Worm (Caenorhabditis elegans): Measurements from ENCODE around the gene Y97E10AR.2.

DNA sequence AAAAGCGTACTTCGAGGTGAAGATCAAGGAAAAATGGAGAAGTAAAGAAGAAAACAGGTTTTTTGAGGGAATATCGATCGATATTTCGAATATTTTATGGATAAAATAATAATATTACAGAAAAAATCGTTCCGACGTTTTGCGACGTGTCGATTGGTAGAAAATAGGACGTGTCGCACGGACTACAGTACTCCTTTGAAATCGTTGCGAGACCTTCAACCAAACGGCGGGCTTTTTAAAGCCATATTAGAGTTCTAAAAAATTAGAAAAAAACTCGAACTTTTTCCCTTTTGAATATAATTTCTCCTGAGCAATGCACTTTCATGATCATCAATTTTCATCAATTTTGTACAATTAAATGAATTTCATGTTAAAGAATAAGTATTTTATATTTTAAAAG is 14.1 kb downstream of the Y97E10AR.2 start, which contains the start of gene Y97E10AR.4:
- TF ChIP-seq lin-15B (tag; optimal IDR thresholded peaks at IDR 0.05), result no peak
- TF ChIP-seq lin-14 (GFP tag; optimal IDR thresholded peaks at IDR 0.05), result no peak
- TF ChIP-seq rnt-1 (tag; optimal IDR thresholded peaks at IDR 0.05), result no peak
- no peak for TF ChIP-seq nhr-28 (tag; optimal IDR thresholded peaks at IDR 0.05)
- no peak for TF ChIP-seq pag-3 (tag; optimal IDR thresholded peaks at IDR 0.05; ENCODE audit: borderline replicate concordance, insufficient read depth)
- TF ChIP-seq aha-1 (tag; optimal IDR thresholded peaks at IDR 0.05), result no peak
- no peak for TF ChIP-seq unc-86 (tag; optimal IDR thresholded peaks at IDR 0.05)
